Worm (Caenorhabditis elegans): ENCODE measurements around the gene drl-1.
A peak's percentile ranks its signal among the peaks of the same experiment; 100 is the strongest.

The drl-1 gene

ce11 chrIV:293995-294700 is 30.7 kb upstream of the drl-1 start:
- TF ChIP-seq efl-1 (optimal IDR thresholded peaks at IDR 0.05) (no peak), efl-1 (GFP tag; optimal IDR thresholded peaks at IDR 0.05 in 1 of 2) (peak in 1 of 2 experiments; percentile 93), unc-86 (tag; optimal IDR thresholded peaks at IDR 0.05) (no peak), ets-5 (GFP tag; IDR thresholded peaks at IDR 0.05) (no peak), dsc-1 (tag; optimal IDR thresholded peaks at IDR 0.05) (no peak), ama-1 (optimal IDR thresholded peaks at IDR 0.05) (no peak), unc-130 (tag; optimal IDR thresholded peaks at IDR 0.05) (no peak), nhr-85 (tag) (peak; percentile 51)

DNA sequence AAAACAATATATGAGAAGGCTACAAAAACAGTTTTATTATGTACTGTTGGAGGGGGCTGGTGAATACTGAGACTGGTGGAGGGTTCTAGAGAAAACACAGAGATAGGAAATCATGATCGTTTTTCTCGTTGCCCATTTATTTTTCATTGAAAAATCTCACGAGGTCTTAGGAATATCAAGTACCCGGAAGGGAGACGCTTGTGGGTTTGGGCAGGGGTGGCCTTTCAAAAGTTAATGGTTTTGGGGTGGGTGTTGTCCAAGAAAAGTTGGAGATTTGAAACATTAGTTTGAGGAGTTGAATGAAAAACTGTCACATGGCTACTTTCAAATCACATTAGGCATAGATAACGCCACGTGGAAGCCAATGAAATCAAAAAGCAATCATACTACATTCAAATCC is 30.1 kb upstream of the drl-1 start:
- TF ChIP-seq nhr-77 (tag; optimal IDR thresholded peaks at IDR 0.05) (no peak), rnt-1 (tag; optimal IDR thresholded peaks at IDR 0.05) (no peak), nhr-12 (tag; optimal IDR thresholded peaks at IDR 0.05) (no peak), nhr-19 (GFP tag; conservative IDR thresholded peaks at IDR 0.05) (no peak; the same call in 1 of the 2 replicates), nhr-71 (tag; optimal IDR thresholded peaks at IDR 0.05) (peak; percentile 38), lin-13 (GFP tag; optimal IDR thresholded peaks at IDR 0.05) (no peak), nhr-85 (tag) (peak; percentile 33), dpl-1 (GFP tag; optimal IDR thresholded peaks at IDR 0.05) (peak in 1 of 3 experiments; percentile 3), nhr-20 (tag; optimal IDR thresholded peaks at IDR 0.05) (peak; percentile 29), lin-14 (GFP tag; optimal IDR thresholded peaks at IDR 0.05) (peak; percentile 53), C34B4.2 (tag; optimal IDR thresholded peaks at IDR 0.05) (no peak), Y116A8C.19 (tag; optimal IDR thresholded peaks at IDR 0.05; ENCODE audit: borderline replicate concordance) (no peak), mdl-1 (tag; optimal IDR thresholded peaks at IDR 0.05) (peak in 1 of 2 experiments; percentile 61), C04F5.9 (tag; optimal IDR thresholded peaks at IDR 0.05) (no peak), elt-3 (tag; optimal IDR thresholded peaks at IDR 0.05) (peak in 2 of 6 experiments; percentile 37 to 46), pqm-1 (tag; optimal IDR thresholded peaks at IDR 0.05) (no peak), xbp-1 (tag; optimal IDR thresholded peaks at IDR 0.05) (no peak), aly-2 (tag; optimal IDR thresholded peaks at IDR 0.05) (no peak), lin-35 (GFP tag; optimal IDR thresholded peaks at IDR 0.05) (no peak), mab-9 (GFP tag; IDR thresholded peaks at IDR 0.05) (no peak), egl-13 (tag; optimal IDR thresholded peaks at IDR 0.05) (no peak), zip-4 (GFP tag; optimal IDR thresholded peaks at IDR 0.05) (no peak), mep-1 (tag; optimal IDR thresholded peaks at IDR 0.05) (no peak), hlh-17 (GFP tag; optimal IDR thresholded peaks at IDR 0.05; ENCODE audit: borderline replicate concordance) (no peak), irx-1 (tag; optimal IDR thresholded peaks at IDR 0.05) (no peak), ceh-63 (GFP tag; optimal IDR thresholded peaks at IDR 0.05) (no peak), tbx-2 (tag; optimal IDR thresholded peaks at IDR 0.05) (peak; percentile 1), snu-23 (GFP tag; optimal IDR thresholded peaks at IDR 0.05) (peak; percentile 23), pax-3 (tag; optimal IDR thresholded peaks at IDR 0.05) (no peak), nhr-90 (tag; optimal IDR thresholded peaks at IDR 0.05; ENCODE audit: poor library complexity) (peak; percentile 27), blmp-1 (tag; optimal IDR thresholded peaks at IDR 0.05) (peak; percentile 39), lin-39 (tag; optimal IDR thresholded peaks at IDR 0.05) (no peak)

DNA sequence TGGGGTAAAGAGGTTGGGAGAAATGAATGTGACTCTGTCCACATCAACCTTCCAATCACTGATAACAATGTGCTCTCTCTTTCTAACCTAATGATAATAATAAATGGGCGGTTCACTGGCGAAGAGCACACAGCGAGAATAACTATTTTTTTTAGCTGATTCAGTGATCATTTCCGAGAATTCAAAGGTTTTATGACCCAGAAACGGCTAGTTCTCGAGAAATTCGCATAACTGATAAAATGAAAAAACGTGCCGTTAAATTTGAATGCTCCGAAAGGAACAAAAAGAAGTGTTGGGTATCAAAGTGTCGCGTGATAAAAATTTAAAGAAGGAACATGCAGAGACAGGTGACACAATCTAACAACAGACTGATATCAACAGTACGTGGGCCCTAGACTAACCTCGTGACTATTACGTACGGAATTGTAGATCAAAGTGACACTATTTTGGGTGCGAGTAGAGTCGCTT is 29.1 kb upstream of the drl-1 start:
- TF ChIP-seq nhr-12 (tag; optimal IDR thresholded peaks at IDR 0.05) (no peak), ztf-11 (tag; optimal IDR thresholded peaks at IDR 0.05) (no peak), snpc-4 (tag; optimal IDR thresholded peaks at IDR 0.05) (no peak), sox-4 (tag; optimal IDR thresholded peaks at IDR 0.05) (no peak), pag-3 (tag; optimal IDR thresholded peaks at IDR 0.05; ENCODE audit: borderline replicate concordance, insufficient read depth) (no peak), mdl-1 (tag; optimal IDR thresholded peaks at IDR 0.05) (peak in 1 of 2 experiments; percentile 54), lin-35 (GFP tag; optimal IDR thresholded peaks at IDR 0.05) (peak in 1 of 2 experiments; percentile 76), nhr-47 (tag; optimal IDR thresholded peaks at IDR 0.05) (peak; percentile 2), ceh-88 (GFP tag; IDR thresholded peaks at IDR 0.05) (no peak), efl-1 (optimal IDR thresholded peaks at IDR 0.05) (no peak), efl-1 (GFP tag; optimal IDR thresholded peaks at IDR 0.05 in 1 of 2) (peak in 1 of 2 experiments; percentile 70), tbx-2 (tag; optimal IDR thresholded peaks at IDR 0.05) (peak; percentile 28), unc-98 (GFP tag; IDR thresholded peaks at IDR 0.05) (no peak), nhr-76 (tag; optimal IDR thresholded peaks at IDR 0.05) (no peak), lin-13 (GFP tag; optimal IDR thresholded peaks at IDR 0.05) (peak; percentile 1), hpl-2 (GFP tag; optimal IDR thresholded peaks at IDR 0.05) (no peak), egl-27 (tag; optimal IDR thresholded peaks at IDR 0.05) (no peak), lin-39 (tag; optimal IDR thresholded peaks at IDR 0.05) (no peak)
